Worm (Caenorhabditis elegans): ENCODE measurements around the gene oac-31.

ce11 chrV:1574599-1574998, 32.9 kb upstream of the oac-31 start:
- TF ChIP-seq nhr-11 (tag; optimal IDR thresholded peaks at IDR 0.05) (no peak), F13H6.1 (tag; optimal IDR thresholded peaks at IDR 0.05) (no peak), pqm-1 (tag; optimal IDR thresholded peaks at IDR 0.05) (no peak), unc-86 (tag; optimal IDR thresholded peaks at IDR 0.05) (no peak), lin-11 (tag; optimal IDR thresholded peaks at IDR 0.05) (no peak), sox-2 (GFP tag; IDR thresholded peaks at IDR 0.05) (no peak), pha-4 (tag; optimal IDR thresholded peaks at IDR 0.05) (no peak), ceh-48 (tag; optimal IDR thresholded peaks at IDR 0.05) (no peak), Y22D7AL.16 (tag; optimal IDR thresholded peaks at IDR 0.05) (no peak), ama-1 (optimal IDR thresholded peaks at IDR 0.05) (no peak), unc-42 (tag; optimal IDR thresholded peaks at IDR 0.05) (no peak), dmd-4 (tag; optimal IDR thresholded peaks at IDR 0.05; ENCODE audit: borderline replicate concordance) (no peak)

Data from whole organism, late embryonic.